Worm (Caenorhabditis elegans) whole organism, late embryonic: ENCODE measurements around the gene mtx-2.

Experiments used
- F13H6.1 ChIP-seq: sonication (generic microtip); optimal IDR thresholded peaks from 2 replicates; lab custom pipeline; 2016; ENCODE audit warnings: missing genetic modification characterization, missing compliant biosample characterization
- ama-1 ChIP-seq: fragments of 150-350 bp; optimal IDR thresholded peaks from 2 replicates; lab custom pipeline; 2014
- elt-2 ChIP-seq: sonication (generic microtip); optimal IDR thresholded peaks from 2 replicates; lab custom pipeline; 2016; ENCODE audit warnings: missing genetic modification reagents, missing genetic modification characterization, missing compliant biosample characterization
- hlh-30 ChIP-seq: sonication (generic microtip); optimal IDR thresholded peaks from 2 replicates; lab custom pipeline; 2017; ENCODE audit warnings: antibody characterized with exemption, missing genetic modification characterization, missing compliant biosample characterization; ENCODE audit not compliant: insufficient read depth
- lim-6 ChIP-seq: sonication (generic microtip); optimal IDR thresholded peaks from 2 replicates; lab custom pipeline; 2016; ENCODE audit warnings: missing genetic modification characterization, missing compliant biosample characterization
- mec-3 ChIP-seq: sonication (generic microtip); optimal IDR thresholded peaks from 2 replicates; lab custom pipeline; 2016; ENCODE audit warnings: borderline replicate concordance, missing genetic modification characterization, missing compliant biosample characterization
- nfya-1 ChIP-seq: sonication (generic microtip); optimal IDR thresholded peaks from 2 replicates; lab custom pipeline; 2017; ENCODE audit warnings: missing genetic modification characterization, mild to moderate bottlenecking, missing compliant biosample characterization, antibody characterized with exemption, moderate library complexity
- pha-4 ChIP-seq: fragments of 150-350 bp; optimal IDR thresholded peaks from 2 replicates; lab custom pipeline; 2018; ENCODE audit warnings: missing biosample characterization, missing genetic modification reagents, missing genetic modification characterization
- pqm-1 ChIP-seq: sonication (generic microtip); optimal IDR thresholded peaks from 2 replicates; lab custom pipeline; 2016; ENCODE audit warnings: missing genetic modification characterization, missing compliant biosample characterization
- tbx-2 ChIP-seq: sonication (generic microtip); optimal IDR thresholded peaks from 2 replicates; lab custom pipeline; 2016; ENCODE audit warnings: missing genetic modification characterization, missing compliant biosample characterization
- tbx-7 ChIP-seq: sonication (generic microtip); optimal IDR thresholded peaks from 2 replicates; lab custom pipeline; 2016; ENCODE audit warnings: missing genotype, missing genetic modification characterization, missing compliant biosample characterization
- unc-55 ChIP-seq: sonication (generic microtip); optimal IDR thresholded peaks from 2 replicates; lab custom pipeline; 2017; ENCODE audit warnings: missing biosample characterization, missing genetic modification reagents, missing genetic modification characterization

ce11 chrIII:7719364-7719936, 44.0 kb downstream of the mtx-2 start, which contains the start of gene ncl-1:
- no peak for TF ChIP-seq pha-4
- no peak for TF ChIP-seq unc-55 (GFP tag; lab: Kevin White, UChicago)
- no peak for TF ChIP-seq lim-6 (tag; lab: Kevin White, UChicago)
- no peak for TF ChIP-seq F13H6.1
- TF ChIP-seq elt-2 (tag; lab: Kevin White, UChicago) = no peak
- peak; percentile 38 for TF ChIP-seq hlh-30
- no peak for TF ChIP-seq nfya-1
- TF ChIP-seq ama-1 = no peak
- no peak for TF ChIP-seq tbx-2
- TF ChIP-seq tbx-7 (tag; lab: Kevin White, UChicago) = no peak
- no peak for TF ChIP-seq mec-3 (tag; lab: Kevin White, UChicago)
- no peak for TF ChIP-seq pqm-1
